Worm (Caenorhabditis elegans): ENCODE measurements around the gene cutc-1.

cutc-1 gene

DNA sequence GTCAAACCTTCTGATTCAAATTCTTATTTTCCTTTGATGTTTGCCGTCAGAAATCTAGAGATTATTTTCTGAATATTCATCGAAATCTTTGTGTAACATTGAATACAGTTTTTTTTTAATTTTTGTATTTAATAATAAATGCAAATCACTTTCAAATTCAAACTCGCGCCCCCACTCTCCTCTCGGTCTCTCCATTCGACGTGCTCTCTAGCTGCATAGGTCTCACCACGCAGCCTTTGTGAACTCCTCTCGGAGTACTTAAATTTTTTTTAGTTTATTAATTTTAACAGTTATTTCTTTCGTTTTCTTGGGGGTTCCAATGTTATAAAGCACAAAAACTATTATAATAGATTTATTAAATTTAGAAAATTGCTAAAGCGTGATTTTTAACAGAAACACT, 33.2 kb downstream of the cutc-1 start:
- TF ChIP-seq flt-1 (GFP tag; IDR thresholded peaks at IDR 0.05): no peak
- TF ChIP-seq T22C8.4 (GFP tag; IDR thresholded peaks at IDR 0.05): no peak
- no peak for TF ChIP-seq tab-1 (GFP tag; IDR thresholded peaks at IDR 0.05)
- TF ChIP-seq ztf-29 (GFP tag; IDR thresholded peaks at IDR 0.05): no peak
- no peak for TF ChIP-seq med-1 (GFP tag; optimal IDR thresholded peaks at IDR 0.05; ENCODE audit: insufficient read depth)
- TF ChIP-seq ztf-23 (GFP tag; IDR thresholded peaks at IDR 0.05): no peak
- TF ChIP-seq cog-1 (tag; optimal IDR thresholded peaks at IDR 0.05): no peak
- TF ChIP-seq klf-2 (GFP tag; conservative IDR thresholded peaks at IDR 0.05): no peak
- TF ChIP-seq ref-1 (GFP tag; conservative IDR thresholded peaks at IDR 0.05): no peak

DNA sequence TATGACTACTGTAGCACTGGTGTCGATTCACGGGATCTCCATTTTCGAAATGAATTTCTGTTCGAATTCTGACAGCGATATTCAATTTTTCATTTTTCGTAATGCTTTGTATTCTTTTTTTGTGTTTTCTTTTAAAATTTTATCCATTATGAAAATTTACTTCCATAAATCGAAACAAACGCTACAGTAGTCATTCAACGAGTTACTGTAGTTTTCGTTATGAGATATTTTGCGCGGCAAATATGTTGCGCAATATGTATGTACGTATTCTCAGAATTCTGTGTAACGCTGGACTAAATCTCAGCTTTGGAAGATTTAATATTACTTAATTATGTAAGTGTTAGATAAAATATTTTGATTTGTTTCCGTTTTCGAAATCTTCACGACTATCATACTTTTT, 34.2 kb downstream of the cutc-1 start:
- TF ChIP-seq cog-1 (tag; optimal IDR thresholded peaks at IDR 0.05) (no peak), ztf-23 (GFP tag; IDR thresholded peaks at IDR 0.05) (no peak), T22C8.4 (GFP tag; IDR thresholded peaks at IDR 0.05) (no peak), tab-1 (GFP tag; IDR thresholded peaks at IDR 0.05) (no peak), ztf-29 (GFP tag; IDR thresholded peaks at IDR 0.05) (no peak), ref-1 (GFP tag; conservative IDR thresholded peaks at IDR 0.05) (no peak), med-1 (GFP tag; optimal IDR thresholded peaks at IDR 0.05; ENCODE audit: insufficient read depth) (no peak), flt-1 (GFP tag; IDR thresholded peaks at IDR 0.05) (no peak), klf-2 (GFP tag; conservative IDR thresholded peaks at IDR 0.05) (no peak)

DNA sequence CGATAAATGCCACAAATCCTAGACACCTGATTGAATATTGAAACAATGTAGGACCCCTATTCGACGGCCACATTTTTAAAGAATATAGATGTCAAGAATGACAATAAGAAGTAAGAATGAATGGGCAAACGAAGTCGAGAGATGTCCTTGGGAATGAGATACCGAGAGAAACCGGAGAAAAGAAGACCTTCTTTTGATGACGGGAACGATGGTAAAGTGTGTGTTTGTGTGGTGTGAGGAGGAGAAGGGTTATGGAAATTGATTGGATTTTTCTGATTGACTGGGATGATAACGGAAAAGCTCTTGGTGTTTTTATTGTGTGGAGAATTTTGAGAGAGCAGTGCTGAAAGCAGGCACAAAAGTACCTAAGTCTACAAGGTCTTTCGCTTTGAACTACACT, 34.8 kb downstream of the cutc-1 start, which contains the start of gene R05D3.9:
Gene R05D3.9 (minus strand): TSS at position 101 of the 400 bp plus-strand sequence.
- TF ChIP-seq med-1 (GFP tag; optimal IDR thresholded peaks at IDR 0.05; ENCODE audit: insufficient read depth) (no peak), flt-1 (GFP tag; IDR thresholded peaks at IDR 0.05) (no peak), klf-2 (GFP tag; conservative IDR thresholded peaks at IDR 0.05) (no peak), tab-1 (GFP tag; IDR thresholded peaks at IDR 0.05) (no peak), ref-1 (GFP tag; conservative IDR thresholded peaks at IDR 0.05) (no peak), cog-1 (tag; optimal IDR thresholded peaks at IDR 0.05) (no peak), ztf-23 (GFP tag; IDR thresholded peaks at IDR 0.05) (no peak), ztf-29 (GFP tag; IDR thresholded peaks at IDR 0.05) (no peak), T22C8.4 (GFP tag; IDR thresholded peaks at IDR 0.05) (no peak)

DNA sequence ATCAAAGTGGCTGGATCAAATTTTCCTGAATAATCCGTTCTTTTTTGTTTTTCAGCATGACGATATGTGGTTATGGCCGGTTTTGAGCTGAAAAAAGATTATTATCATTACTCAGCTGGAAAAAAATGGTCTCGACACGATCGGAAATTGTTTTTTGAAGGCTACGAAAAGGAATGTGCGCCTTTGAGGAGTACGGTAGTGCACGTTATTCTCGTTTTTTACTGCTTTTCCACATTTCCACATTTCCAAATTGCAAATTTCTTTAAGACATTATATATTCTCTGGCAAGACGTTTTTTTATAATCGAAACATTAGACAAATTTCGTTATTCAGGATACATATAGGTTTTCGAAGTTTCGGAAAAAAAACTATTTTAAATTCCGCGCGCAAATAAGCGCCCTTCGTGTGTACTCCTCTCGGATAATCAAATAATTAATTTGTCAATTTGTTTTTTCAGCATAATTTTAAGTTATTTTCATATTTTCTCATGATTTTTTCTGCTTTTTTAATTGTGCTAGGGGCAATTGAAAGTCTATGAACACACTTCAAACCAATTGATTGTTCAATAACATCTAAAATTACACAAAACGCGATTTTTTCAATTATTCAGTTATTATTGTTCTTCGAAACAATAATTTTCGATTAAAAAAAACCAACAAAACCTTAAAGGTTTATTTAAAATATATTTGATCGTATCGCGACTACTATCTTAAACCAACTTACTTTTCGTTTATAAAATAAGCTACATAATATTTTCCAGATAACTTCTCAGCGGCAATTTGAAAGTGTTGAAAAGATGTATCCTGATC, 40.0 kb downstream of the cutc-1 start, which contains the start of gene R05D3.3:
Gene R05D3.3 (plus strand): TSS at position 759 of the 809 bp plus-strand sequence.
- TF ChIP-seq med-1 (GFP tag; optimal IDR thresholded peaks at IDR 0.05; ENCODE audit: insufficient read depth): no peak
- TF ChIP-seq flt-1 (GFP tag; IDR thresholded peaks at IDR 0.05): no peak
- no peak for TF ChIP-seq ztf-29 (GFP tag; IDR thresholded peaks at IDR 0.05)
- TF ChIP-seq ztf-23 (GFP tag; IDR thresholded peaks at IDR 0.05): no peak
- no peak for TF ChIP-seq T22C8.4 (GFP tag; IDR thresholded peaks at IDR 0.05)
- TF ChIP-seq ref-1 (GFP tag; conservative IDR thresholded peaks at IDR 0.05): no peak
- no peak for TF ChIP-seq tab-1 (GFP tag; IDR thresholded peaks at IDR 0.05)
- no peak for TF ChIP-seq cog-1 (tag; optimal IDR thresholded peaks at IDR 0.05)
- no peak for TF ChIP-seq klf-2 (GFP tag; conservative IDR thresholded peaks at IDR 0.05)

DNA sequence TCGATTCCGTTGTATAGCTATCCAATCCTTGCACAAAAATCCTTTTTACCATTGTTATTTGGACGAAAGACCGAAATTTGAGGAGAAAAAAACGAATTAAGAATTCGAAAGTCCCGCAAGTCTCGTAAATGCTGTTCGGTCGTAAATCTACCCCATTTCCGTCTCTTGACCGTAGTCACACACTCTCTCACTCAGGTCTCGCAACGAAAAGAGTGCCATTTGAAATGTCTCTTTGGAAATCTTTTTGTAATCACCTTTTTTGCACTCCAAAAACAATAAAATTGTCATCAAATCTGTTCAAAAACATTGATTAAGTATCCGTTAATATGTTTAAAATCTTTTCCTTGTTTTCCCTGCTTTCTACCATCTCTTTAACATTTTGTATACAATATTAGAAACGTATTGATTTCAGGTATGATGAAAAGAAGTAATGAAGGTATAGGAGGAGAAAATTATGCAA, 45.2 kb downstream of the cutc-1 start, which contains the start of the genes R05D3.8 and rfp-1:
Gene R05D3.8 (minus strand): TSS at position 115 of the 460 bp plus-strand sequence.
Gene rfp-1 (plus strand): TSS at position 410 of the 460 bp plus-strand sequence.
- no peak for TF ChIP-seq med-1 (GFP tag; optimal IDR thresholded peaks at IDR 0.05; ENCODE audit: insufficient read depth)
- TF ChIP-seq cog-1 (tag; optimal IDR thresholded peaks at IDR 0.05): peak; percentile 9
- no peak for TF ChIP-seq flt-1 (GFP tag; IDR thresholded peaks at IDR 0.05)
- no peak for TF ChIP-seq ztf-23 (GFP tag; IDR thresholded peaks at IDR 0.05)
- TF ChIP-seq T22C8.4 (GFP tag; IDR thresholded peaks at IDR 0.05): no peak
- TF ChIP-seq tab-1 (GFP tag; IDR thresholded peaks at IDR 0.05): no peak

DNA sequence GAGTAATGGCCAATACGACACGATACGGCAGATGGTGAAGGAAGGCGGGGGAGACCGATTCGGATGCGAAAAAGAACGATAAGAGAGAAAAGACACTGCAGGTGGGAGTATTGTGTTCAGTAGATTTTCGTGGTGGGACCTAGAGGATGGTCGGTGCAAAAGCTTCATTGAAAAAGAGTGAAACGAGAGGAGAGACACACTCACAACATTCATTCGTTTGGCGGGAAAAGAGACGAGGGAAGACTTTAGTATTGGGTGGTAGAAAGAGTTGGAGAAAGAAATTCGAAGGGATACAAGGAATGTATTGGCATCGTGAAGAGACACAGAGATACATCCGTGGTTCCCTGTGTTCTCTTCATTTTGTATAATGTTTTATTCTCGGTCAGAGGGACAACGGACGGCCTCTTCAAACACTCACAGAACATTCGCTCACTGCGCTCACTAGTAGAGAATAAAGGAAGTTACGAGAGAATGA, 47.0 kb downstream of the cutc-1 start:
- no peak for TF ChIP-seq ref-1 (GFP tag; conservative IDR thresholded peaks at IDR 0.05)
- peak; percentile 27; the same call in 1 of the 2 replicates for TF ChIP-seq ztf-29 (GFP tag; IDR thresholded peaks at IDR 0.05)
- no peak for TF ChIP-seq klf-2 (GFP tag; conservative IDR thresholded peaks at IDR 0.05)
- TF ChIP-seq med-1 (GFP tag; optimal IDR thresholded peaks at IDR 0.05; ENCODE audit: insufficient read depth): no peak
- TF ChIP-seq cog-1 (tag; optimal IDR thresholded peaks at IDR 0.05): peak; percentile 67
- TF ChIP-seq flt-1 (GFP tag; IDR thresholded peaks at IDR 0.05): peak; percentile 68
- no peak for TF ChIP-seq ztf-23 (GFP tag; IDR thresholded peaks at IDR 0.05)

DNA sequence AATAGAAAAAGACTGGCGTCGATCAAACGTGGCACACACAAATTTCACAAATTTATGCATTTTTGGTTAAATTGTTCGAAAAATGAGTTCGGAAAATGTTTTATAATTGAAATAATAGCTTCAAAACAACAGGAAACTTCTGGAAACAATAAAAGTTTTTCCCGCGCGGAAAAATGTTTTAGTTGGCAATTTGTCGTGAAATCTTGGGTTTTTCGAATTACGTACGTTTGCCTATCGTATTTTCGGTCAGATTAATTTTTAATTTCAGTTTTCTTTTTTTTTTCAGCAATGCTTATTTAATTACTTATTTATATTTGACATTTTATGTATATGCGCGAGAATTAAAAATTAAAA, 48.0 kb downstream of the cutc-1 start:
- TF ChIP-seq ztf-23 (GFP tag; IDR thresholded peaks at IDR 0.05) (no peak), flt-1 (GFP tag; IDR thresholded peaks at IDR 0.05) (no peak), cog-1 (tag; optimal IDR thresholded peaks at IDR 0.05) (no peak), ref-1 (GFP tag; conservative IDR thresholded peaks at IDR 0.05) (no peak), med-1 (GFP tag; optimal IDR thresholded peaks at IDR 0.05; ENCODE audit: insufficient read depth) (no peak), ztf-29 (GFP tag; IDR thresholded peaks at IDR 0.05) (no peak), tab-1 (GFP tag; IDR thresholded peaks at IDR 0.05) (no peak), T22C8.4 (GFP tag; IDR thresholded peaks at IDR 0.05) (no peak), klf-2 (GFP tag; conservative IDR thresholded peaks at IDR 0.05) (no peak)

DNA sequence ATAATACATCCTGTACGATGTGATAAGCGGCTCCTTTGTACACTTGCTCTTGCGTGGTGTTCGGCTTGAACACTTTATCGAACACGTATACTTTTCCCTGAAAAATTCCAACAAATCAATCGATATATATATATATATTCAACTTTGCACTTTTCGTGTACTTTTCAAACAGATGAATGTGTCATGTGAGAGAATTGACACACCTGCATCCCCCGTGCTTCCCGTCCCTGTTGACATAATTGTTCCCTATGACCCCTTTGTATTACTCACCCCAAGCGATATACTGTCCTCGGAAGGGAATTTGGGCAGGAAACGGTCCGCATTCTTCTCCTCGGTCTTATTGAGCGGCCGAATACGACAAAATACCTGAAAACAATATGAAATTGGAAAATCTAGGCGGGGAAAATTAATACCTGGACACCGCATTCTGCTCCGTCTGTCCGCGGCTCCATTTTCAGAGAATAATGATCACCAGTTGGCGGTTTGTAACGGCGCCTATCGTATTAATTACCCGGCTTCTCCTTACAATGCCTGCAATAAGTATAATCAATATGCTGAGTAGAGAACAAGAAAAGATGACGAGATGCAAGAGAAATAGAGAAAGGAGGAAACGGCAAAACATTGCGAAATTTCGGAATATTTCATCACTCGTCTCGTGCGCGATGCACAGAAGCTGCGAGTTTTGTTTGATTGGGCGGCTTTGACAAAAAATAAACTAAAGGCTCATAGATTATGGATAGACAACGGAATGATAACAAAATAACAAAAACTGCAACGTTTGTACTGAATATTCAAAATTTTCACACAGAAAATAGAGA, 48.6 kb downstream of the cutc-1 start, which contains the start of gene unc-116:
Gene unc-116 (minus strand): TSS at position 531 of the 818 bp plus-strand sequence.
- TF ChIP-seq med-1 (GFP tag; optimal IDR thresholded peaks at IDR 0.05; ENCODE audit: insufficient read depth) (no peak), ref-1 (GFP tag; conservative IDR thresholded peaks at IDR 0.05) (no peak), ztf-29 (GFP tag; IDR thresholded peaks at IDR 0.05) (no peak), tab-1 (GFP tag; IDR thresholded peaks at IDR 0.05) (no peak), T22C8.4 (GFP tag; IDR thresholded peaks at IDR 0.05) (no peak), flt-1 (GFP tag; IDR thresholded peaks at IDR 0.05) (no peak), cog-1 (tag; optimal IDR thresholded peaks at IDR 0.05) (no peak), ztf-23 (GFP tag; IDR thresholded peaks at IDR 0.05) (no peak), klf-2 (GFP tag; conservative IDR thresholded peaks at IDR 0.05) (no peak)
